Worm (Caenorhabditis elegans): ENCODE results near the gene vps-11.

- TF ChIP-seq ceh-34 (tag; optimal IDR thresholded peaks at IDR 0.05) (no peak), tbx-7 (tag; optimal IDR thresholded peaks at IDR 0.05) (no peak), pha-4 (tag; optimal IDR thresholded peaks at IDR 0.05) (no peak), ztf-16 (tag; optimal IDR thresholded peaks at IDR 0.05) (no peak), K02D7.2 (tag; optimal IDR thresholded peaks at IDR 0.05) (no peak)
Measured at ce11 chrII:10819928-10820423, 26.7 kb upstream of the vps-11 start, which contains the start of gene R06F6.8.
